Worm (Caenorhabditis elegans) whole organism, midembryonic: ENCODE results near the gene Y43F8B.9.

Experiments
- flt-1 ChIP-seq: fragments of 200-800 bp; sonication (Bioruptor generic); IDR thresholded peaks from 2 replicates; pipeline ENCODE4 v1.3.6; 2022; ENCODE audit warnings: missing genetic modification characterization, missing compliant biosample characterization
- klf-2 ChIP-seq: fragments of 200-800 bp; sonication (Bioruptor generic); conservative IDR thresholded peaks from 2 replicates; pipeline ENCODE4 v1.3.6; 2022; ENCODE audit warnings: missing genetic modification reagents, missing genetic modification characterization, missing compliant biosample characterization
- tab-1 ChIP-seq: fragments of 200-800 bp; sonication (Bioruptor generic); IDR thresholded peaks from 2 replicates; pipeline ENCODE4 v1.3.6; 2022; ENCODE audit warnings: missing genetic modification characterization, missing compliant biosample characterization

ce11 chrV:19482535-19482934 is 4.6 kb downstream of the Y43F8B.9 start, which contains the start of gene Y43F8B.22:
- TF ChIP-seq klf-2 (GFP tag; lab: Robert Waterston, UW) (no peak), flt-1 (GFP tag; lab: Robert Waterston, UW) (no peak), tab-1 (GFP tag; lab: Robert Waterston, UW) (no peak)
